Fruit fly (Drosophila melanogaster): ENCODE results near the gene ush.

ush gene

dm6 chr2L:427338-428234 is 48.4 kb upstream of the ush start (continued):
- no peak for TF ChIP-seq Atf6 (GFP tag; IDR thresholded peaks at IDR 0.05)
- no peak for TF ChIP-seq gro (GFP tag; optimal IDR thresholded peaks at IDR 0.05)
- TF ChIP-seq phol (tag; optimal IDR thresholded peaks at IDR 0.05), result no peak
- TF ChIP-seq HLH54F (GFP tag; optimal IDR thresholded peaks at IDR 0.05), result no peak
- TF ChIP-seq Xbp1 (GFP tag; optimal IDR thresholded peaks at IDR 0.05), result peak; percentile 27
- TF ChIP-seq CG1024 (GFP tag; IDR thresholded peaks at IDR 0.05), result no peak
- TF ChIP-seq tio (GFP tag; optimal IDR thresholded peaks at IDR 0.05), result peak; percentile 53
- TF ChIP-seq CG6254 (GFP tag; optimal IDR thresholded peaks at IDR 0.05), result peak; percentile 40
- no peak for TF ChIP-seq eyg (GFP tag; optimal IDR thresholded peaks at IDR 0.05)
- no peak for TF ChIP-seq hth (optimal IDR thresholded peaks at IDR 0.05)
- no peak for TF ChIP-seq Fer1 (GFP tag; optimal IDR thresholded peaks at IDR 0.05)
- no peak for TF ChIP-seq HHEX (GFP tag; optimal IDR thresholded peaks at IDR 0.05)
- no peak for TF ChIP-seq CG1529 (GFP tag; optimal IDR thresholded peaks at IDR 0.05)
- no peak for TF ChIP-seq CG12299 (tag; optimal IDR thresholded peaks at IDR 0.05)
- TF ChIP-seq CG18619 (GFP tag; optimal IDR thresholded peaks at IDR 0.05), result no peak
- TF ChIP-seq insv (GFP tag; optimal IDR thresholded peaks at IDR 0.05), result no peak
- no peak for TF ChIP-seq Bdp1 (GFP tag; optimal IDR thresholded peaks at IDR 0.05)
- no peak for TF ChIP-seq CoRest (tag; optimal IDR thresholded peaks at IDR 0.05)
- no peak for TF ChIP-seq Doc2 (GFP tag; IDR thresholded peaks at IDR 0.05)
- no peak for TF ChIP-seq CG12219 (GFP tag; optimal IDR thresholded peaks at IDR 0.05)
- TF ChIP-seq CG7987 (GFP tag; optimal IDR thresholded peaks at IDR 0.05), result no peak
- no peak for TF ChIP-seq CG7556 (GFP tag; optimal IDR thresholded peaks at IDR 0.05)
- no peak for TF ChIP-seq CG15269 (tag; optimal IDR thresholded peaks at IDR 0.05)
- no peak for TF ChIP-seq CG6272 (GFP tag; IDR thresholded peaks at IDR 0.05)
- TF ChIP-seq CG4328 (GFP tag; optimal IDR thresholded peaks at IDR 0.05), result no peak
- no peak for TF ChIP-seq Max (GFP tag; optimal IDR thresholded peaks at IDR 0.05)
- TF ChIP-seq wdn (GFP tag; IDR thresholded peaks at IDR 0.05), result no peak
- TF ChIP-seq CG2678 (tag; optimal IDR thresholded peaks at IDR 0.05), result no peak
- TF ChIP-seq Nf-YB (GFP tag; optimal IDR thresholded peaks at IDR 0.05), result no peak
- TF ChIP-seq kay (GFP tag; optimal IDR thresholded peaks at IDR 0.05), result no peak
- no peak for TF ChIP-seq fu2 (GFP tag; optimal IDR thresholded peaks at IDR 0.05)
- no peak for TF ChIP-seq CG42726 (GFP tag; IDR thresholded peaks at IDR 0.05; ENCODE audit: partially characterized antibody)
- no peak; the same call in 1 of the 2 replicates for TF ChIP-seq CG11247 (GFP tag; IDR thresholded peaks at IDR 0.05)
- no peak for TF ChIP-seq h (optimal IDR thresholded peaks at IDR 0.05)
- no peak for TF ChIP-seq Dek (tag; optimal IDR thresholded peaks at IDR 0.05)
- TF ChIP-seq Stat92E (GFP tag; optimal IDR thresholded peaks at IDR 0.05), result no peak
- no peak for TF ChIP-seq CG12155 (GFP tag; optimal IDR thresholded peaks at IDR 0.05)
- no peak for TF ChIP-seq gsb-n (tag; optimal IDR thresholded peaks at IDR 0.05)
- TF ChIP-seq Dad (GFP tag; optimal IDR thresholded peaks at IDR 0.05), result no peak
- TF ChIP-seq CG9876 (GFP tag; optimal IDR thresholded peaks at IDR 0.05), result no peak
- TF ChIP-seq CG31365 (tag; optimal IDR thresholded peaks at IDR 0.05), result no peak
- no peak for TF ChIP-seq CG10274 (GFP tag; optimal IDR thresholded peaks at IDR 0.05)
- no peak for TF ChIP-seq CG10321 (GFP tag; IDR thresholded peaks at IDR 0.05)
- no peak for TF ChIP-seq B-H1 (GFP tag; IDR thresholded peaks at IDR 0.05)
- no peak for TF ChIP-seq Doc3 (GFP tag; IDR thresholded peaks at IDR 0.05; ENCODE audit: partially characterized antibody)
- no peak for TF ChIP-seq CG13287 (GFP tag; IDR thresholded peaks at IDR 0.05; ENCODE audit: partially characterized antibody)
- TF ChIP-seq tap (tag; optimal IDR thresholded peaks at IDR 0.05), result no peak
- TF ChIP-seq CG1792 (GFP tag; optimal IDR thresholded peaks at IDR 0.05), result no peak
- peak; percentile 28; the same call in 1 of the 3 replicates for TF ChIP-seq tgo (GFP tag; IDR thresholded peaks at IDR 0.05)
- TF ChIP-seq ranshi (GFP tag; IDR thresholded peaks at IDR 0.05), result 0 out of 2 replicates have a peak, but pooled peaks have one; percentile 6

Data from whole organism, embryonic.